Worm (Caenorhabditis elegans): ENCODE measurements around the gene ubq-1.

ubq-1 gene

DNA sequence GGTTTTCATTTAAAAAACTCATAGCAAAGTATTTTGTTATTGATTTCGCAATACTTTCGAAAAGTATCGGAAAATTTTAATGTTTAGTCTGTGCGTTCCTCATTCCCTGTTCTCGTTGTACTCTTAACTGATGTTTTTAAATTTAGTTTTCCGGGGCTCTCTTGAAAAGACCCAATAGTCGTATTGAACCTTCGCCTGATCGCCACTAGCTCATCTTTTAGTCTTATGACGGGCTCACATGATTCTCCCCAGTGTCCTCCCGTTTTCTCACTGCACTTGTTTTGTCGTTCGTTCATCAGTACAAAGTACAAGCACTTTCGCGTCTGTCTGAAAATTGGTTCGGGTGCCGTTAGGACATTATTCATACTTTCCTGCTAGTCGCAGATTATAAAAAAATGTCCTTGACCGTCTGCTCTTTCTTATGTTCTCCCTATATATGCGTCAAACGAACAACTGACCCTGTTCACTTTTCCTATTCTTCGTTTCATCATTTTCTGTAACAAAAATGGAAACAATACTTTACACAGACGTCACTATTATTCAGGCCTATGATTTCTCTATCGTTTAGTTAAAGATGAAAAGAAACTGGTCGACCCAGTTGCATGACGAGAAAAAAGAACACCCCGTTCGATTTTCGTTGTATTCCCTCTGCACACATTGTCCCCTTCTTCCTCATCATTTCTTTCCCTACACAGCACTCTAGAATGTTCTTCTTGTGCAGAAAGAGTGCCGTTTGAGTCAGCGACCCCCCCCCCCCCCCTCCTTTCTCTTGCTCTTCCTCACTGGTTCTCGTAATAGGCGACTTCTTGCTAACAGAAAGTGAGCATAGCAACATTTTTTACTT is at the start of gene ubq-1 (continued):
- TF ChIP-seq snpc-4 (tag; optimal IDR thresholded peaks at IDR 0.05) (no peak), nhr-102 (tag; optimal IDR thresholded peaks at IDR 0.05) (no peak), spr-1 (tag; optimal IDR thresholded peaks at IDR 0.05) (no peak), T20F7.1 (GFP tag; optimal IDR thresholded peaks at IDR 0.05) (peak; percentile 12), jun-1 (tag; optimal IDR thresholded peaks at IDR 0.05) (no peak), mes-2 (tag; optimal IDR thresholded peaks at IDR 0.05; ENCODE audit: poor library complexity, severe bottlenecking) (peak; percentile 10), ceh-44 (GFP tag; IDR thresholded peaks at IDR 0.05) (0 out of 2 replicates have a peak, but pooled peaks have one; percentile 1), mep-1 (tag; optimal IDR thresholded peaks at IDR 0.05) (peak; percentile 19), unc-62 (GFP tag; optimal IDR thresholded peaks at IDR 0.05 in 1 of 2) (peak in 1 of 2 experiments; percentile 96), unc-62 (tag; optimal IDR thresholded peaks at IDR 0.05) (no peak), dpl-1 (GFP tag; optimal IDR thresholded peaks at IDR 0.05) (no peak), mxl-2 (GFP tag; conservative IDR thresholded peaks at IDR 0.05) (no peak), hlh-11 (tag; optimal IDR thresholded peaks at IDR 0.05) (no peak), mdl-1 (tag; optimal IDR thresholded peaks at IDR 0.05) (no peak), nhr-76 (tag; optimal IDR thresholded peaks at IDR 0.05) (no peak), hlh-30 (tag; optimal IDR thresholded peaks at IDR 0.05; ENCODE audit: insufficient read depth) (peak; percentile 92), unc-39 (tag; optimal IDR thresholded peaks at IDR 0.05) (no peak), pqm-1 (tag; optimal IDR thresholded peaks at IDR 0.05) (no peak), R02D3.7 (tag; optimal IDR thresholded peaks at IDR 0.05) (no peak), lir-3 (tag; optimal IDR thresholded peaks at IDR 0.05) (no peak), nhr-28 (tag; optimal IDR thresholded peaks at IDR 0.05) (no peak), fos-1 (tag; optimal IDR thresholded peaks at IDR 0.05) (no peak), nhr-11 (tag; optimal IDR thresholded peaks at IDR 0.05) (no peak), aha-1 (tag) (peak; percentile 48), lin-29 (GFP tag; IDR thresholded peaks at IDR 0.05) (peak; percentile 50; the same call in 1 of the 2 replicates), ces-1 (GFP tag; optimal IDR thresholded peaks at IDR 0.05) (no peak), ZK337.2 (GFP tag; IDR thresholded peaks at IDR 0.05) (no peak), lsy-2 (tag; optimal IDR thresholded peaks at IDR 0.05) (no peak)

DNA sequence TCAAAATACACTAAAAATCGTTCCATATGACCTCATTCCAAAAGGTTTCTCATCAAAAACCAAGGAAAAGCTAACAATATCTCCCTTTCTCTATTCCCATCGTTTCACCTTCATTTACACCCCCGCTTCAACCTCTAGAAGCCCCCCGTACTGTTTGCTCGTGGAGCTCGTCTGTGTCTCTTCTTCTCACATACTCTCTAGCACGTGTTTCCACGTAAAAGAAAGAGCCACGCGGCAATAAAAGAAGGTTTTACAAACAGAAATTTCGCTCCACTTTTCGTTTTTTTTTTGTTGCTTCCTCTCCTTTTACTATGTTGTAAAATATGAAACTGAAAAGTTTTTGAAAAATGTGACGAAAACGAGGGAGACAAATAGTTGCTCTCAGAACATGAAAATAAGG is 47.1 kb upstream of the ubq-1 start:
- TF ChIP-seq ceh-20 (GFP tag; IDR thresholded peaks at IDR 0.05): no peak
- TF ChIP-seq nhr-77 (tag; optimal IDR thresholded peaks at IDR 0.05): no peak
- TF ChIP-seq unc-130 (GFP tag; optimal IDR thresholded peaks at IDR 0.05): no peak
- TF ChIP-seq ceh-44 (GFP tag; IDR thresholded peaks at IDR 0.05): no peak
- TF ChIP-seq dmd-8 (GFP tag; IDR thresholded peaks at IDR 0.05): no peak
- TF ChIP-seq mdl-1 (tag; optimal IDR thresholded peaks at IDR 0.05): no peak
- no peak for TF ChIP-seq jun-1 (tag; optimal IDR thresholded peaks at IDR 0.05)
- no peak for TF ChIP-seq egl-27 (tag; optimal IDR thresholded peaks at IDR 0.05)
- no peak for TF ChIP-seq R02D3.7 (tag; optimal IDR thresholded peaks at IDR 0.05)
- TF ChIP-seq F44E2.7 (GFP tag; IDR thresholded peaks at IDR 0.05): no peak
- no peak for TF ChIP-seq duxl-1 (tag; optimal IDR thresholded peaks at IDR 0.05; ENCODE audit: poor library complexity)
- no peak for TF ChIP-seq arid-1 (GFP tag; conservative IDR thresholded peaks at IDR 0.05)
- TF ChIP-seq nhr-41 (GFP tag; IDR thresholded peaks at IDR 0.05): no peak
- TF ChIP-seq nhr-76 (tag; optimal IDR thresholded peaks at IDR 0.05): no peak
- no peak for TF ChIP-seq ztf-11 (tag; optimal IDR thresholded peaks at IDR 0.05)
- TF ChIP-seq nhr-48 (tag; optimal IDR thresholded peaks at IDR 0.05): no peak
- TF ChIP-seq unc-62 (GFP tag; optimal IDR thresholded peaks at IDR 0.05 in 1 of 2): no peak
- TF ChIP-seq unc-62 (tag; optimal IDR thresholded peaks at IDR 0.05): no peak
- no peak for TF ChIP-seq F37D6.2 (tag; optimal IDR thresholded peaks at IDR 0.05)
